ENCODE assay signal across 4 fruit fly cellular contexts in genomic region chr3R:5063260-5063667, dm6.
TF ChIP-seq lines count a peak whose summit lies in the region.

No protein-coding gene starts in this region.

- TF ChIP-seq CTCF in whole organism, embryonic (GFP tag; optimal IDR thresholded peaks at IDR 0.05; lab: Kevin White, UChicago) = no peak

TF ChIP-seq in whole organism, adult, 20 proteins besides CTCF, POLR2A, EP300 and RAD21:
- TF ChIP-seq CG7045 (GFP tag; optimal IDR thresholded peaks at IDR 0.05; lab: Kevin White, UChicago) = peak; percentile 48
- TF ChIP-seq CG33017 (tag; optimal IDR thresholded peaks at IDR 0.05; lab: Kevin White, UChicago) = no peak
- TF ChIP-seq kay (GFP tag; lab: Kevin White, UChicago; ENCODE audit: borderline replicate concordance) = peak; percentile 61
- TF ChIP-seq CG7101 (tag; optimal IDR thresholded peaks at IDR 0.05; lab: Kevin White, UChicago) = peak; percentile 21
- TF ChIP-seq Mnt (GFP tag; optimal IDR thresholded peaks at IDR 0.05; lab: Kevin White, UChicago) = peak; percentile 33
- peak; percentile 20 for TF ChIP-seq pad (GFP tag; optimal IDR thresholded peaks at IDR 0.05; lab: Kevin White, UChicago)
- no peak for TF ChIP-seq bab1 (GFP tag; optimal IDR thresholded peaks at IDR 0.05; lab: Kevin White, UChicago)
- TF ChIP-seq toe (GFP tag; optimal IDR thresholded peaks at IDR 0.05; lab: Kevin White, UChicago) = peak; percentile 20
- TF ChIP-seq CG5204 (GFP tag; optimal IDR thresholded peaks at IDR 0.05; lab: Kevin White, UChicago) = no peak
- peak; percentile 27 for TF ChIP-seq Clk (GFP tag; optimal IDR thresholded peaks at IDR 0.05; lab: Kevin White, UChicago)
- TF ChIP-seq cic (GFP tag; optimal IDR thresholded peaks at IDR 0.05; lab: Kevin White, UChicago) = peak; percentile 52
- no peak for TF ChIP-seq CG12768 (GFP tag; optimal IDR thresholded peaks at IDR 0.05; lab: Kevin White, UChicago)
- no peak for TF ChIP-seq cnc (optimal IDR thresholded peaks at IDR 0.05; lab: Kevin White, UChicago)
- no peak for TF ChIP-seq ovo (GFP tag; optimal IDR thresholded peaks at IDR 0.05; lab: Kevin White, UChicago)
- no peak for TF ChIP-seq CG14711 (tag; optimal IDR thresholded peaks at IDR 0.05; lab: Kevin White, UChicago)
- TF ChIP-seq Crg-1 (GFP tag; optimal IDR thresholded peaks at IDR 0.05; lab: Kevin White, UChicago) = no peak
- TF ChIP-seq CG11617 (GFP tag; optimal IDR thresholded peaks at IDR 0.05; lab: Kevin White, UChicago) = no peak
- no peak for TF ChIP-seq CG1620 (GFP tag; optimal IDR thresholded peaks at IDR 0.05; lab: Kevin White, UChicago)
- no peak for TF ChIP-seq tj (GFP tag; optimal IDR thresholded peaks at IDR 0.05; lab: Kevin White, UChicago)
- peak; percentile 8 for TF ChIP-seq Hr96 (GFP tag; optimal IDR thresholded peaks at IDR 0.05; lab: Kevin White, UChicago)
TF ChIP-seq in whole organism, adult: peak in this region for 9.

TF ChIP-seq in whole organism, embryonic, 481 proteins besides CTCF, POLR2A, EP300 and RAD21 (continues in another document):
- 0 out of 4 replicates have a peak, but pooled peaks have one; percentile 49 for TF ChIP-seq chinmo (GFP tag; IDR thresholded peaks at IDR 0.05; lab: Robert Waterston, UW; ENCODE audit: partially characterized antibody)
- peak; percentile 40 for TF ChIP-seq sd (tag; optimal IDR thresholded peaks at IDR 0.05; lab: Kevin White, UChicago)
- TF ChIP-seq mirr (GFP tag; optimal IDR thresholded peaks at IDR 0.05; lab: Kevin White, UChicago) = peak; percentile 21
- no peak for TF ChIP-seq ash1 (GFP tag; optimal IDR thresholded peaks at IDR 0.05; lab: Kevin White, UChicago)
- TF ChIP-seq cwo (GFP tag; optimal IDR thresholded peaks at IDR 0.05; lab: Kevin White, UChicago) = peak; percentile 50
- TF ChIP-seq grn (GFP tag; optimal IDR thresholded peaks at IDR 0.05; lab: Kevin White, UChicago) = peak; percentile 80
- no peak for TF ChIP-seq CG3163 (GFP tag; optimal IDR thresholded peaks at IDR 0.05; lab: Kevin White, UChicago)
- TF ChIP-seq CG2678 (tag; optimal IDR thresholded peaks at IDR 0.05; lab: Kevin White, UChicago) = peak; percentile 27
- peak in 1 of 2 experiments; percentile 74 for TF ChIP-seq eve (GFP tag; optimal IDR thresholded peaks at IDR 0.05; lab: Kevin White, UChicago)
- no peak for TF ChIP-seq hkb (optimal IDR thresholded peaks at IDR 0.05; lab: Kevin White, UChicago)
- TF ChIP-seq hkb (GFP tag; IDR thresholded peaks at IDR 0.05; lab: Robert Waterston, UW) = no peak
- TF ChIP-seq CG3281 (GFP tag; optimal IDR thresholded peaks at IDR 0.05; lab: Kevin White, UChicago) = no peak
- peak; percentile 48; the same call in 1 of the 2 replicates for TF ChIP-seq GATAe (GFP tag; conservative IDR thresholded peaks at IDR 0.05; lab: Robert Waterston, UW)
- TF ChIP-seq CG13894 (tag; optimal IDR thresholded peaks at IDR 0.05; lab: Kevin White, UChicago) = peak; percentile 68
- TF ChIP-seq CG9215 (GFP tag; IDR thresholded peaks at IDR 0.05; lab: Robert Waterston, UW) = no peak
- no peak for TF ChIP-seq CG34422 (GFP tag; IDR thresholded peaks at IDR 0.05; lab: Robert Waterston, UW)
- TF ChIP-seq exex (tag; optimal IDR thresholded peaks at IDR 0.05; lab: Kevin White, UChicago) = peak; percentile 94
- peak; percentile 50; the same call in 1 of the 3 replicates for TF ChIP-seq vnd (GFP tag; IDR thresholded peaks at IDR 0.05; lab: Robert Waterston, UW; ENCODE audit: partially characterized antibody)
- TF ChIP-seq Dfd (GFP tag; optimal IDR thresholded peaks at IDR 0.05; lab: Kevin White, UChicago) = no peak
- no peak for TF ChIP-seq pnt (GFP tag; optimal IDR thresholded peaks at IDR 0.05; lab: Kevin White, UChicago)
- peak; percentile 5 for TF ChIP-seq emc (GFP tag; optimal IDR thresholded peaks at IDR 0.05; lab: Kevin White, UChicago)
- TF ChIP-seq CG12769 (tag; optimal IDR thresholded peaks at IDR 0.05; lab: Kevin White, UChicago) = peak; percentile 56
- no peak for TF ChIP-seq CG8290 (GFP tag; optimal IDR thresholded peaks at IDR 0.05; lab: Kevin White, UChicago)
- peak in 1 of 2 experiments; percentile 5 for TF ChIP-seq CG8290 (tag; optimal IDR thresholded peaks at IDR 0.05; lab: Kevin White, UChicago)

TF ChIP-seq in whole organism, prepupa, 60 proteins besides CTCF, POLR2A, EP300 and RAD21:
- TF ChIP-seq CG6163 (GFP tag; IDR thresholded peaks at IDR 0.05; lab: Robert Waterston, UW) (0 out of 3 replicates have a peak, but pooled peaks have one; percentile 7), eg (GFP tag; IDR thresholded peaks at IDR 0.05; lab: Robert Waterston, UW) (no peak), vri (GFP tag; optimal IDR thresholded peaks at IDR 0.05; lab: Kevin White, UChicago) (peak; percentile 88), Hr4 (GFP tag; optimal IDR thresholded peaks at IDR 0.05; lab: Kevin White, UChicago) (no peak), Hr38 (GFP tag; optimal IDR thresholded peaks at IDR 0.05; lab: Kevin White, UChicago) (no peak), Sox102F (GFP tag; optimal IDR thresholded peaks at IDR 0.05; lab: Kevin White, UChicago) (no peak), dsx (GFP tag; optimal IDR thresholded peaks at IDR 0.05; lab: Kevin White, UChicago; ENCODE audit: poor library complexity, severe bottlenecking) (no peak), esn (GFP tag; optimal IDR thresholded peaks at IDR 0.05; lab: Kevin White, UChicago) (no peak), acj6 (GFP tag; optimal IDR thresholded peaks at IDR 0.05; lab: Kevin White, UChicago) (no peak), CG3919 (GFP tag; optimal IDR thresholded peaks at IDR 0.05; lab: Kevin White, UChicago) (no peak), fkh (GFP tag; optimal IDR thresholded peaks at IDR 0.05; lab: Kevin White, UChicago) (peak; percentile 18)

TF ChIP-seq in whole organism, wandering third instar larva, 38 proteins besides CTCF, POLR2A, EP300 and RAD21:
- TF ChIP-seq br (GFP tag; optimal IDR thresholded peaks at IDR 0.05; lab: Kevin White, UChicago) (peak; percentile 0), Hnf4 (GFP tag; optimal IDR thresholded peaks at IDR 0.05; lab: Kevin White, UChicago) (peak; percentile 15), psq (GFP tag; optimal IDR thresholded peaks at IDR 0.05; lab: Kevin White, UChicago) (no peak), h (GFP tag; optimal IDR thresholded peaks at IDR 0.05; lab: Kevin White, UChicago) (peak; percentile 41)
